Fruit fly (Drosophila melanogaster) whole organism, prepupa: ENCODE data around the gene CG33235.
A peak's percentile ranks its signal among the peaks of the same experiment; 100 is the strongest.

ENCODE experiments used
- CG11294 ChIP-seq: fragments of 200-800 bp; sonication (Bioruptor generic); IDR thresholded peaks from 2 replicates; pipeline ENCODE4 v1.3.6; 2022; ENCODE audit warnings: missing biosample characterization, missing genetic modification characterization
- CG11762 ChIP-seq: fragments of 200-800 bp; sonication (Bioruptor generic); optimal IDR thresholded peaks from 3 replicates; lab custom pipeline; 2016; ENCODE audit warnings: missing biosample characterization, missing genetic modification characterization; ENCODE audit not compliant: insufficient read depth
- CG31627 ChIP-seq: fragments of 200-800 bp; sonication (Bioruptor generic); optimal IDR thresholded peaks from 3 replicates; lab custom pipeline; 2016; ENCODE audit warnings: missing biosample characterization, missing genetic modification characterization
- CG34406 ChIP-seq: fragments of 200-800 bp; sonication (Bioruptor generic); optimal IDR thresholded peaks from 3 replicates; lab custom pipeline; 2016; ENCODE audit warnings: missing biosample characterization, missing genetic modification characterization
- CG6792 ChIP-seq: fragments of 200-800 bp; sonication (Bioruptor generic); optimal IDR thresholded peaks from 3 replicates; lab custom pipeline; 2016; ENCODE audit warnings: missing biosample characterization, missing genetic modification characterization
- Hr38 ChIP-seq: sonication (Bioruptor generic); optimal IDR thresholded peaks from 2 replicates; lab custom pipeline; 2016; ENCODE audit warnings: missing biosample characterization, missing genetic modification characterization
- Lpt ChIP-seq: fragments of 200-800 bp; sonication (Bioruptor generic); optimal IDR thresholded peaks from 3 replicates; lab custom pipeline; 2016; ENCODE audit warnings: missing biosample characterization, missing genetic modification characterization
- esn ChIP-seq: fragments of 200-800 bp; sonication (Bioruptor generic); optimal IDR thresholded peaks from 2 replicates; lab custom pipeline; 2016; ENCODE audit warnings: missing biosample characterization, mild to moderate bottlenecking, missing genetic modification characterization, moderate library complexity
- fd85E ChIP-seq: fragments of 200-800 bp; sonication (Bioruptor generic); optimal IDR thresholded peaks from 3 replicates; lab custom pipeline; 2016; ENCODE audit warnings: missing biosample characterization, missing genetic modification characterization
- ss ChIP-seq, 2 experiments: fragments of 200-800 bp; sonication (Bioruptor generic); optimal IDR thresholded peaks; 2 replicates in 1 of 2; 3 replicates in 1 of 2; lab custom pipeline; 2017 to 2018; ENCODE audit warnings: mild to moderate bottlenecking in 2 of 2, missing biosample characterization in 2 of 2, missing genetic modification characterization in 2 of 2, moderate library complexity in 1 of 2

dm6 chrX:11531245-11531644 lies 39.9 kb upstream of the CG33235 start:
- TF ChIP-seq CG6792 (no peak), Hr38 (GFP tag; lab: Kevin White, UChicago) (no peak), Lpt (GFP tag; lab: Kevin White, UChicago) (peak; percentile 60), CG11762 (GFP tag; lab: Kevin White, UChicago) (no peak), ss (GFP tag; optimal IDR thresholded peaks at IDR 0.05; lab: Kevin White, UChicago) (no peak), fd85E (no peak), CG34406 (no peak), CG11294 (GFP tag; lab: Robert Waterston, UW) (no peak; the same call in 1 of the 2 replicates), CG31627 (GFP tag; lab: Kevin White, UChicago) (no peak), esn (GFP tag; lab: Kevin White, UChicago) (no peak)
